Fruit fly (Drosophila melanogaster): ENCODE measurements around the gene OtopLc.

DNA sequence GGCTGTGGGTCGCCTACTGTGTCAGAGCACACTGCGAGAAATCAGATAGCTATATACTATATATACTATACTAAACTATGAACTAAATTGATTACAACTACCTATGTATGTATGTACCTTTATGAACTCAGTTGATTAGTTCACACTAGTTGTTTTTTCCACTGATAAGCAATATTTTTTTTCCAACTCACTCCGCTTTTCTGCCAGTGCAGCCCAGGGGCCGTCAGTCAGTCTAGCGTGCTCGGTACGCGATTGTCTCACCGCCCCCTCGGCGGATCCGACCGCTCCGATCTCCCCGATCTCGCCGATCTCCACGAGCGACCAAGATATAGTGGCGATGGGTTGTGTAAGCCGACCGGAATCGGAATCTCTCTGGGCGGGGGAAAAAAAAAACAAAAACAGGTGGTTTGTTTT, 43.2 kb upstream of the OtopLc start:
- no peak for TF ChIP-seq EcR (GFP tag; optimal IDR thresholded peaks at IDR 0.05)
- TF ChIP-seq CG15710 (tag; optimal IDR thresholded peaks at IDR 0.05) = peak; percentile 62
- peak; percentile 94 for TF ChIP-seq CG32121 (GFP tag; IDR thresholded peaks at IDR 0.05)
- peak; percentile 86 for TF ChIP-seq CG8301 (tag; optimal IDR thresholded peaks at IDR 0.05)
- TF ChIP-seq CG10348 (GFP tag; IDR thresholded peaks at IDR 0.05) = peak; percentile 53
